Worm (Caenorhabditis elegans) whole organism, late embryonic: ENCODE results near the gene npp-15.

ENCODE experiments used
- C08G9.2 ChIP-seq: sonication (generic microtip); optimal IDR thresholded peaks from 2 replicates; lab custom pipeline; 2016; ENCODE audit warnings: mild to moderate bottlenecking, missing genetic modification characterization, moderate library complexity, missing compliant biosample characterization
- C38D4.7 ChIP-seq: fragments of 200-800 bp; sonication (Bioruptor generic); optimal IDR thresholded peaks from 2 replicates; lab custom pipeline; 2018; ENCODE audit warnings: mild to moderate bottlenecking, missing genetic modification characterization, moderate library complexity, missing compliant biosample characterization
- F13H6.1 ChIP-seq: sonication (generic microtip); optimal IDR thresholded peaks from 2 replicates; lab custom pipeline; 2016; ENCODE audit warnings: missing genetic modification characterization, missing compliant biosample characterization
- K09A11.1 ChIP-seq: sonication (generic microtip); optimal IDR thresholded peaks from 2 replicates; lab custom pipeline; 2017; ENCODE audit warnings: antibody characterized with exemption, mild to moderate bottlenecking, missing genetic modification characterization, missing compliant biosample characterization; ENCODE audit not compliant: insufficient read depth
- Y22D7AL.16 ChIP-seq: sonication (generic microtip); optimal IDR thresholded peaks from 2 replicates; lab custom pipeline; 2016; ENCODE audit warnings: missing genetic modification characterization, missing compliant biosample characterization
- ama-1 ChIP-seq: fragments of 150-350 bp; optimal IDR thresholded peaks from 2 replicates; lab custom pipeline; 2014
- ceh-14 ChIP-seq: sonication (generic microtip); optimal IDR thresholded peaks from 2 replicates; lab custom pipeline; 2016; ENCODE audit warnings: missing genotype, missing genetic modification characterization, missing compliant biosample characterization
- ceh-18 ChIP-seq: sonication (generic microtip); optimal IDR thresholded peaks from 2 replicates; lab custom pipeline; 2016; ENCODE audit warnings: missing genetic modification characterization, missing compliant biosample characterization
- ceh-19 ChIP-seq: fragments of 200-800 bp; sonication (Bioruptor generic); optimal IDR thresholded peaks from 2 replicates; lab custom pipeline; 2018; ENCODE audit warnings: mild to moderate bottlenecking, missing genetic modification characterization, missing compliant biosample characterization
- ceh-2 ChIP-seq: sonication (generic microtip); optimal IDR thresholded peaks from 2 replicates; lab custom pipeline; 2016; ENCODE audit warnings: missing genotype, missing genetic modification characterization, missing compliant biosample characterization
- ceh-31 ChIP-seq: sonication (generic microtip); optimal IDR thresholded peaks from 2 replicates; lab custom pipeline; 2016; ENCODE audit warnings: missing genetic modification characterization, missing compliant biosample characterization
- ceh-45 ChIP-seq: fragments of 200-800 bp; sonication (Bioruptor generic); IDR thresholded peaks from 2 replicates; pipeline ENCODE4 v1.3.6; 2022; ENCODE audit warnings: missing genetic modification reagents, missing genetic modification characterization, missing compliant biosample characterization
- ceh-48 ChIP-seq: sonication (generic microtip); optimal IDR thresholded peaks from 2 replicates; lab custom pipeline; 2016; ENCODE audit warnings: missing genetic modification characterization, inconsistent platforms, missing compliant biosample characterization
- ceh-9 ChIP-seq: sonication (generic microtip); optimal IDR thresholded peaks from 2 replicates; lab custom pipeline; 2016; ENCODE audit warnings: mild to moderate bottlenecking, missing genetic modification characterization, inconsistent platforms, missing compliant biosample characterization
- dmd-4 ChIP-seq: sonication (generic microtip); optimal IDR thresholded peaks from 2 replicates; lab custom pipeline; 2016; ENCODE audit warnings: borderline replicate concordance, missing genetic modification characterization, missing compliant biosample characterization
- elt-2 ChIP-seq: sonication (generic microtip); optimal IDR thresholded peaks from 2 replicates; lab custom pipeline; 2016; ENCODE audit warnings: missing genetic modification reagents, missing genetic modification characterization, missing compliant biosample characterization
- elt-4 ChIP-seq: sonication (generic microtip); optimal IDR thresholded peaks from 2 replicates; lab custom pipeline; 2016; ENCODE audit warnings: missing genetic modification characterization, missing compliant biosample characterization
- eyg-1 ChIP-seq: sonication (generic microtip); optimal IDR thresholded peaks from 2 replicates; lab custom pipeline; 2016; ENCODE audit warnings: missing genotype, missing genetic modification characterization, missing compliant biosample characterization
- fkh-10 ChIP-seq: fragments of 150-350 bp; optimal IDR thresholded peaks from 2 replicates; lab custom pipeline; 2014; ENCODE audit warnings: missing biosample characterization, missing genetic modification reagents, missing genetic modification characterization
- fkh-6 ChIP-seq: sonication (generic microtip); optimal IDR thresholded peaks from 2 replicates; lab custom pipeline; 2016; ENCODE audit warnings: missing genetic modification characterization, missing compliant biosample characterization
- hlh-13 ChIP-seq: fragments of 200-800 bp; sonication (Bioruptor generic); optimal IDR thresholded peaks from 2 replicates; lab custom pipeline; 2018; ENCODE audit warnings: mild to moderate bottlenecking, missing genetic modification characterization, missing compliant biosample characterization
- hlh-30 ChIP-seq: sonication (generic microtip); optimal IDR thresholded peaks from 2 replicates; lab custom pipeline; 2017; ENCODE audit warnings: antibody characterized with exemption, missing genetic modification characterization, missing compliant biosample characterization; ENCODE audit not compliant: insufficient read depth
- hlh-6 ChIP-seq: sonication (generic microtip); optimal IDR thresholded peaks from 2 replicates; lab custom pipeline; 2016; ENCODE audit warnings: missing genotype, missing genetic modification characterization, missing compliant biosample characterization
- hlh-8 ChIP-seq: sonication (generic microtip); optimal IDR thresholded peaks from 2 replicates; lab custom pipeline; 2016; ENCODE audit warnings: missing genotype, missing genetic modification characterization, missing compliant biosample characterization
- lim-6 ChIP-seq: sonication (generic microtip); optimal IDR thresholded peaks from 2 replicates; lab custom pipeline; 2016; ENCODE audit warnings: missing genetic modification characterization, missing compliant biosample characterization
- lin-11 ChIP-seq: fragments of 200-800 bp; sonication (Bioruptor generic); optimal IDR thresholded peaks from 2 replicates; lab custom pipeline; 2018; ENCODE audit warnings: mild to moderate bottlenecking, missing genetic modification characterization, missing compliant biosample characterization
- madf-2 ChIP-seq: sonication (generic microtip); optimal IDR thresholded peaks from 2 replicates; lab custom pipeline; 2017; ENCODE audit warnings: missing genetic modification characterization, missing compliant biosample characterization
- nhr-11 ChIP-seq: fragments of 150-350 bp; optimal IDR thresholded peaks from 2 replicates; lab custom pipeline; 2014; ENCODE audit warnings: missing biosample characterization, missing genetic modification characterization
- nhr-232 ChIP-seq: sonication (generic microtip); optimal IDR thresholded peaks from 2 replicates; lab custom pipeline; 2016; ENCODE audit warnings: missing genetic modification characterization, missing compliant biosample characterization
- npax-4 ChIP-seq: sonication (generic microtip); optimal IDR thresholded peaks from 2 replicates; lab custom pipeline; 2016; ENCODE audit warnings: missing genetic modification characterization, missing compliant biosample characterization
- odd-2 ChIP-seq: sonication (generic microtip); optimal IDR thresholded peaks from 2 replicates; lab custom pipeline; 2017; ENCODE audit warnings: antibody characterized with exemption, mild to moderate bottlenecking, missing genetic modification characterization, missing compliant biosample characterization
- pat-9 ChIP-seq: fragments of 200-800 bp; sonication (Bioruptor generic); optimal IDR thresholded peaks from 2 replicates; lab custom pipeline; 2018; ENCODE audit warnings: mild to moderate bottlenecking, missing genetic modification characterization, moderate library complexity, missing compliant biosample characterization
- pax-1 ChIP-seq: fragments of 150-350 bp; optimal IDR thresholded peaks from 2 replicates; lab custom pipeline; 2014; ENCODE audit warnings: missing biosample characterization, missing genetic modification characterization
- pha-2 ChIP-seq: sonication (generic microtip); optimal IDR thresholded peaks from 2 replicates; lab custom pipeline; 2017; ENCODE audit warnings: mild to moderate bottlenecking, missing genetic modification characterization, missing compliant biosample characterization
- pha-4 ChIP-seq: fragments of 150-350 bp; optimal IDR thresholded peaks from 2 replicates; lab custom pipeline; 2018; ENCODE audit warnings: missing biosample characterization, missing genetic modification reagents, missing genetic modification characterization
- pros-1 ChIP-seq: fragments of 150-350 bp; optimal IDR thresholded peaks from 2 replicates; lab custom pipeline; 2014; ENCODE audit warnings: missing biosample characterization, missing genetic modification reagents, missing genetic modification characterization
- ref-2 ChIP-seq: sonication (generic microtip); optimal IDR thresholded peaks from 2 replicates; lab custom pipeline; 2016; ENCODE audit warnings: missing genetic modification characterization, missing compliant biosample characterization
- rnt-1 ChIP-seq: sonication (generic microtip); optimal IDR thresholded peaks from 2 replicates; lab custom pipeline; 2016; ENCODE audit warnings: missing genetic modification characterization, missing compliant biosample characterization
- sox-4 ChIP-seq: sonication (generic microtip); optimal IDR thresholded peaks from 2 replicates; lab custom pipeline; 2017; ENCODE audit warnings: mild to moderate bottlenecking, missing genetic modification characterization, inconsistent platforms, missing compliant biosample characterization
- unc-42 ChIP-seq: sonication (generic microtip); optimal IDR thresholded peaks from 2 replicates; lab custom pipeline; 2016; ENCODE audit warnings: missing genotype, missing genetic modification characterization, missing compliant biosample characterization
- unc-86 ChIP-seq: sonication (generic microtip); optimal IDR thresholded peaks from 2 replicates; lab custom pipeline; 2016; ENCODE audit warnings: missing genetic modification characterization, missing compliant biosample characterization
- zip-5 ChIP-seq: sonication (generic microtip); optimal IDR thresholded peaks from 2 replicates; lab custom pipeline; 2016; ENCODE audit warnings: missing genetic modification characterization, missing compliant biosample characterization
- ztf-16 ChIP-seq: sonication (generic microtip); optimal IDR thresholded peaks from 2 replicates; lab custom pipeline; 2017; ENCODE audit warnings: missing genetic modification characterization, missing compliant biosample characterization

The npp-15 gene

DNA sequence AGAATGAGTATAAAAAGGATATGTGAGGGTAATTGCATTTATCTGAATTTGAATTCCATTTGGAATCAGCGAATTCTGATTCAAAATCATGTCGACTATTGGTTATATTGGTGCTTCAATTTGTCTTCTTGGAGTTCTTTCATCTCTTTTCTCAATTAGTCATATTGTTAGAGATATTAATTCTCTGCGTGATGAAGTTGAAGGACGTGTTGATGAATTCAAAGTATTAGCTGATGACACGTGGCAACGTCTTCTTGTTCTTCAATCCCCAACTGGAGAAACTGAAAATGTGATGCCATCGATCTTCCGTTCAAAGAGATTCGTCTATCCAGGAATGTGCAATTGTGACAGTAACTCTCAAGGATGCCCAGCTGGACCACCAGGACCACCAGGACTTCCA lies 20.0 kb downstream of the npp-15 start, which contains the start of gene col-90:
Gene col-90, plus strand, starts transcription at position 37 of the 400 bp plus-strand sequence.
- TF ChIP-seq pha-2 (tag; lab: Kevin White, UChicago) (no peak), hlh-13 (GFP tag; lab: Kevin White, UChicago) (no peak), madf-2 (tag; lab: Kevin White, UChicago) (no peak), pha-4 (tag; lab: Kevin White, UChicago) (no peak), F13H6.1 (tag; lab: Kevin White, UChicago) (no peak), dmd-4 (tag; lab: Kevin White, UChicago) (no peak), pax-1 (tag; lab: Kevin White, UChicago) (no peak), ceh-2 (no peak), ceh-31 (tag; lab: Kevin White, UChicago) (no peak), odd-2 (tag; lab: Kevin White, UChicago) (no peak), ceh-48 (tag; lab: Kevin White, UChicago) (no peak), ama-1 (lab: Kevin White, UChicago) (no peak), ceh-18 (tag; lab: Kevin White, UChicago) (no peak)

DNA sequence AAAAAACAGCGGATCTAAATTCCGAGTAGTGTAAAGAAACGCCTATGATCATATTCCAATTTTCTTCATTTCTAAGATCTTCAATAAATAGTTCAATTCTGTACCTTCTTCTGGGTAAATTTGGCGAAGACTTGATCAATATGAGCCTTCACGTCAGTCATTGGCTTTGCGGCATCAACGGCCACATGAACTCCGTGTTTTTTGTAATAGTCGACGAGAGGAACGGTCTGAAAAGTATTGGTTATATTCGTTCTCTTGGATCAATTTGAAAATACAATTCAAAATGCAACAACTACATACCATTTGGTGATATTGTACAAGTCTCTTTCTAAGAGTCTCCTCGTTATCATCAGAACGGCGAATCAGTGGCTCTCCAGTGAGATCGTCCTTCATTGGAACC lies 21.6 kb downstream of the npp-15 start:
- no peak for TF ChIP-seq pros-1 (tag; lab: Kevin White, UChicago)
- TF ChIP-seq lin-11 (tag; lab: Kevin White, UChicago) = no peak
- TF ChIP-seq ceh-9 (tag; lab: Kevin White, UChicago) = no peak
- TF ChIP-seq C38D4.7 (GFP tag; lab: Kevin White, UChicago) = no peak
- no peak for TF ChIP-seq odd-2 (tag; lab: Kevin White, UChicago)
- TF ChIP-seq npax-4 (tag; lab: Kevin White, UChicago) = no peak
- TF ChIP-seq ceh-31 (tag; lab: Kevin White, UChicago) = no peak
- no peak for TF ChIP-seq ceh-18 (tag; lab: Kevin White, UChicago)
- no peak for TF ChIP-seq ceh-45 (GFP tag; lab: Robert Waterston, UW)
- TF ChIP-seq nhr-232 (tag; lab: Kevin White, UChicago) = no peak
- TF ChIP-seq nhr-11 (tag; lab: Kevin White, UChicago) = no peak
- TF ChIP-seq unc-42 (tag; lab: Kevin White, UChicago) = no peak
- TF ChIP-seq K09A11.1 (tag; lab: Kevin White, UChicago) = no peak
- TF ChIP-seq hlh-30 = no peak
- TF ChIP-seq ztf-16 (tag; lab: Kevin White, UChicago) = no peak
- TF ChIP-seq ceh-19 (GFP tag; lab: Kevin White, UChicago) = no peak
- no peak for TF ChIP-seq dmd-4 (tag; lab: Kevin White, UChicago)
- TF ChIP-seq, all 69 proteins: peak for 0

DNA sequence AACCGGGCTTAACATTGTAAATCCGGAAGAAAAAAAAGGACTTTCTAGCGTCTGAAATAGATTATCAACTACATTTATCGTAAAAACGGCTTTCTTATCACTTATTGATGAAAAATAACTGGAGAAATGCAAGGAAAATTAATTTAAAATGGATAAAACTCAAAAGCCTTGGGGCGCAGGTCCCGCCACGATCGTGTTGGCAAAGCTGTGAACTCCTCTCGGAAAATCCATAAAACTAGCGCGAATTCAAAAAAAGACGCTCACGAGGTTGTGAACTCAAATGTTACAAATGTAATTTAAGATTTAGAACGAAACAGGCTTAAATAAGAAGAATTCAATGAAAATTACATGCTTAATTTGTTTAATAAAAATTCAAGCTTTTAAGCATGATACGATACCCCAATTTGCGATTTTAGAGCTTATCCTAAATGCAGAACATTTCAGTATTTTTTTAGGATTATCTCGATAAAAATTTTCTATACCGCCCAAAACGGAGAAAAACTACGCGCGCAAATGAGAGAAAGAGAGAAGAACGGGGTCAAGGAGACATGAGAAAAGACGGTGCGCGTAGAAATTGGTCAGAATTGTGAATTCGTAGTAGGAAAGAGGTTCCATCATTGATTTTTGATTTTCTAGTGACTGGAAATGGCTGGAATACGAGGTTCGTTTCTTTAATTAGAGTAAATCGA lies 23.4 kb downstream of the npp-15 start, which contains the start of gene C29E4.15:
Gene C29E4.15, plus strand, starts transcription at position 547 of the 689 bp plus-strand sequence.
- TF ChIP-seq lim-6 (tag; lab: Kevin White, UChicago) (no peak), unc-42 (tag; lab: Kevin White, UChicago) (peak; percentile 19)

DNA sequence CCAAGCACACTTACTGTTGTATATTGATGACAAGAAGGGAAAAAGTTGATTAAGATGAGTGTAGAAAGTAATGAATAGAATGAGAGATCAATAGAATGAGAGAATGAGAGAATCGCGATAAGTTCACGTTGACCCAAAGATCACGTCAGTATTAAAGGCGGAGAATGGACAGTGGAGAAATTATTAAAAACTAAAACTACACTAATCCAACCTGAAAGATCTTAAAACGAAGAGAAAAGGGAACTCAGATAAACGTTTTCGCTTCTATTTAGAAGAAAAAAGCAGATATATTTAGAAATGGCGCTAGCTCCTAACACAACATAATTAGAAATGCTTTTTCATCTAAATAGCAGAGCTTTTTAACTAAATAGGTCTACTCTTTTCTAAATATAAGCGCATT lies 24.4 kb downstream of the npp-15 start, which contains the start of gene let-754:
Gene let-754, minus strand, starts transcription at position 101 of the 400 bp plus-strand sequence.
- TF ChIP-seq hlh-8 (tag; lab: Kevin White, UChicago) (no peak), fkh-10 (GFP tag; lab: Kevin White, UChicago) (no peak), sox-4 (tag; lab: Kevin White, UChicago) (no peak), unc-86 (tag; lab: Kevin White, UChicago) (no peak), ceh-31 (tag; lab: Kevin White, UChicago) (no peak), C08G9.2 (tag; lab: Kevin White, UChicago) (no peak)
- TF ChIP-seq, all 69 proteins: peak for 0

DNA sequence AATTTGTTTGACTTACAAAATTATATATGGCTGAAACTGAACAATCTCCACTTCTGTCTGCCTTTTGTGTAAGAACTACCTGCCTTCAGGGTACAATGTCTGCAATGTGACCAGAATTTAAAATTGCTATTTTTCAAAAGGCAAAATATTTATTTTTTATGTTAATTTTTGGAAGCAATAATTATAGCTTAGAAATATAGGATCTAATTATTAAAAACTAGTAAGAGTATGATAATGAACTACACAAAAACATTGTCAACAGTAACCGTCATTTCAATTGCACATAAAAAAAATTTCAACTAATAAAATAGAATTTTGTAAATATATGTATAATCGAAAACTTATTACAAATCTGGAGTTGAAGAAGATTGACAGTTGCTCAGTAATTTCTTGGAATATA lies 28.1 kb downstream of the npp-15 start, which contains the start of gene C29E4.9:
Gene C29E4.9, minus strand, starts transcription at position 101 of the 400 bp plus-strand sequence.
- no peak for TF ChIP-seq elt-2 (tag; lab: Kevin White, UChicago)
- TF ChIP-seq rnt-1 (tag; lab: Kevin White, UChicago) = no peak
- TF ChIP-seq nhr-232 (tag; lab: Kevin White, UChicago) = no peak
- TF ChIP-seq eyg-1 (tag; lab: Kevin White, UChicago) = no peak
- no peak for TF ChIP-seq fkh-6 (tag; lab: Kevin White, UChicago)
- no peak for TF ChIP-seq ceh-31 (tag; lab: Kevin White, UChicago)
- no peak for TF ChIP-seq hlh-6
- no peak for TF ChIP-seq pros-1 (tag; lab: Kevin White, UChicago)
- TF ChIP-seq zip-5 (tag; lab: Kevin White, UChicago) = no peak
- no peak for TF ChIP-seq C08G9.2 (tag; lab: Kevin White, UChicago)
- TF ChIP-seq elt-4 = no peak
- TF ChIP-seq Y22D7AL.16 (tag; lab: Kevin White, UChicago) = no peak
- TF ChIP-seq ceh-14 (tag; lab: Kevin White, UChicago) = no peak
- no peak for TF ChIP-seq fkh-10 (GFP tag; lab: Kevin White, UChicago)
- TF ChIP-seq ceh-2 = no peak
- no peak for TF ChIP-seq pat-9 (tag; lab: Kevin White, UChicago)
- TF ChIP-seq madf-2 (tag; lab: Kevin White, UChicago) = no peak
- no peak for TF ChIP-seq ref-2 (tag; lab: Kevin White, UChicago)
